Worm (Caenorhabditis elegans): ENCODE results near the gene Y76B12C.9.

The Y76B12C.9 gene

DNA sequence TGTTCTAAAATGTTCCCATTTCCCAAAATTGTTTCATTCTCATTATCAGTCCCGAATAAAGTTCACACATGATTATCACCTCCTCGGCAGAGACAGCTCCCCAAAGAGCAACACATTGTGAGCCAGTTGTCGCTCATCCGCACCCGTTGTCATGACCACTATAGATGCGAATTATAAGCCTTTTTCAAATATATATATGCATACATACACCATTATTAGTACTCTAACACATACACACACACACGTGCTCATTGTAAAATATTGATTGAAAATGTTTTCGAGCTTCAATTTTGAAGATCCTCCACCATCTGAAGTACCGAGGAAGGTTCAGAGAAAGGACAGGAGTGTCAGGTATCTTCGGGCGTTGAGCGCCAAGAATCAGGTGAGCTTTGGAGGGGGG, at the start of gene Y76B12C.9, which contains the start of gene cng-2:
Gene Y76B12C.9 (minus strand): TSS at position 101 of the 400 bp plus-strand sequence.
Gene cng-2 (plus strand): TSS at position 218 of the 400 bp plus-strand sequence.
- TF ChIP-seq fkh-8 (tag; optimal IDR thresholded peaks at IDR 0.05) (peak; percentile 5), rnt-1 (tag; optimal IDR thresholded peaks at IDR 0.05) (no peak)

DNA sequence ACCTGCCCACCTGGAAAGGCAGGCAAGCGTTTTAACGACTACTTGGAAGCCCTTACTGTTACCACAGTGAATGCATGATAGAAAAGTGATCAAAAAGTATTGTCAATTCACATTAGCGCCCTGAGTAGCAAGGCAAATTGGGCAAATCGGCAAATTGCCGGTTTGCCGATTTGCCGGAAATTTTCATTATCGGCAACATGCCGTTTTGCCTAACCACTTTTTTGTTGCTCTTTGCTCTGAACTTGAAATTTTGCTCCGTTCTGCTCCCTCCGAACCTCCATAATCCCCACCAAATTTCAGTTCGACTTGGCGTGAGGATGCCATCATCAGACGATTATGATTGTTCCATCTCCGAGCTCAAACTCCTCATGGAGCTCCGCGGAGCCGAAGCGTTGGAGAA, 46.9 kb upstream of the Y76B12C.9 start, which contains the start of gene mca-2:
Gene mca-2 (plus strand): TSS at position 301 of the 400 bp plus-strand sequence.
- no peak for TF ChIP-seq fkh-8 (tag; optimal IDR thresholded peaks at IDR 0.05)
- no peak for TF ChIP-seq unc-86 (tag; optimal IDR thresholded peaks at IDR 0.05)
- TF ChIP-seq elt-2 (tag; optimal IDR thresholded peaks at IDR 0.05): no peak
- TF ChIP-seq skn-1 (tag; optimal IDR thresholded peaks at IDR 0.05): no peak
- TF ChIP-seq hpl-2 (GFP tag; optimal IDR thresholded peaks at IDR 0.05): no peak
- no peak for TF ChIP-seq mef-2 (tag; optimal IDR thresholded peaks at IDR 0.05)
- TF ChIP-seq ceh-82 (tag; optimal IDR thresholded peaks at IDR 0.05): no peak
- TF ChIP-seq isw-1 (GFP tag; IDR thresholded peaks at IDR 0.05): no peak
- TF ChIP-seq jun-1 (tag; optimal IDR thresholded peaks at IDR 0.05): no peak
- no peak for TF ChIP-seq mdl-1 (tag; optimal IDR thresholded peaks at IDR 0.05)
- no peak for TF ChIP-seq unc-98 (GFP tag; IDR thresholded peaks at IDR 0.05)
- no peak for TF ChIP-seq ets-5 (GFP tag; IDR thresholded peaks at IDR 0.05)
- no peak for TF ChIP-seq snu-23 (GFP tag; optimal IDR thresholded peaks at IDR 0.05)
- no peak for TF ChIP-seq nhr-77 (tag; optimal IDR thresholded peaks at IDR 0.05)
- TF ChIP-seq sptf-1 (tag; optimal IDR thresholded peaks at IDR 0.05): no peak
- TF ChIP-seq ama-1 (optimal IDR thresholded peaks at IDR 0.05): no peak
- TF ChIP-seq ces-1 (GFP tag; optimal IDR thresholded peaks at IDR 0.05): no peak

DNA sequence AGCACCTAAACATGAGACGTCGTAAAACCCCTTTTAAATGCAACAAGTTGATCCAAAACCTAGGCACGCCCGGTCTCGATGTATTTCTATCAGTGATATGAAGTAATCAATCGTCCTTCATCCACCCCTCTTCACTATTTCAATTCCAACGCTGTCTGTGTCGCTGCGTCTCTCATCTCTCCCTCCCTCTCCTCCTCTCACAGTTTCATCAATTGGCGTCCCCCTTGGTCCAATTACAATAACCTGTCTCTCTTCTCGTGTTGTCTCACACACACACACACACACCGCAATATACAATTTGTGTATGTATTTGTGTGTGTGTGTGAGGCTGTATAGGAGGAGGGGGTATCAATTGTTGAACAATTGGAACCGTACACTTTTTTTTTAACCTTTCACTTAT, 46.3 kb upstream of the Y76B12C.9 start:
- TF ChIP-seq alr-1 (tag; optimal IDR thresholded peaks at IDR 0.05; ENCODE audit: borderline replicate concordance) (no peak), snu-23 (GFP tag; optimal IDR thresholded peaks at IDR 0.05) (peak; percentile 52), hlh-17 (GFP tag; optimal IDR thresholded peaks at IDR 0.05; ENCODE audit: borderline replicate concordance) (no peak), grh-1 (GFP tag; IDR thresholded peaks at IDR 0.05) (peak; percentile 33; the same call in 1 of the 2 replicates), fkh-10 (GFP tag; optimal IDR thresholded peaks at IDR 0.05) (no peak), vab-15 (tag; optimal IDR thresholded peaks at IDR 0.05) (peak; percentile 88), unc-130 (tag; optimal IDR thresholded peaks at IDR 0.05) (peak; percentile 1), lin-14 (GFP tag; optimal IDR thresholded peaks at IDR 0.05) (peak; percentile 75), snpc-4 (tag; optimal IDR thresholded peaks at IDR 0.05) (no peak), lsy-2 (tag; optimal IDR thresholded peaks at IDR 0.05) (peak in 1 of 2 experiments; percentile 40), nhr-20 (tag; optimal IDR thresholded peaks at IDR 0.05) (peak; percentile 52), lin-39 (tag; optimal IDR thresholded peaks at IDR 0.05) (no peak), efl-1 (optimal IDR thresholded peaks at IDR 0.05) (peak in 1 of 2 experiments; percentile 14), efl-1 (GFP tag; optimal IDR thresholded peaks at IDR 0.05 in 1 of 2) (no peak), dpl-1 (GFP tag; optimal IDR thresholded peaks at IDR 0.05) (no peak), elt-3 (tag; optimal IDR thresholded peaks at IDR 0.05) (peak in 5 of 6 experiments; percentile 13 to 73 (median 59)), mdl-1 (tag; optimal IDR thresholded peaks at IDR 0.05) (peak in 1 of 2 experiments; percentile 35), dsc-1 (tag; optimal IDR thresholded peaks at IDR 0.05) (no peak), lin-35 (GFP tag; optimal IDR thresholded peaks at IDR 0.05) (peak in 1 of 2 experiments; percentile 38), nhr-85 (tag) (peak; percentile 89), nhr-90 (tag; optimal IDR thresholded peaks at IDR 0.05; ENCODE audit: poor library complexity) (peak; percentile 30), nhr-71 (tag; optimal IDR thresholded peaks at IDR 0.05) (peak; percentile 38)

DNA sequence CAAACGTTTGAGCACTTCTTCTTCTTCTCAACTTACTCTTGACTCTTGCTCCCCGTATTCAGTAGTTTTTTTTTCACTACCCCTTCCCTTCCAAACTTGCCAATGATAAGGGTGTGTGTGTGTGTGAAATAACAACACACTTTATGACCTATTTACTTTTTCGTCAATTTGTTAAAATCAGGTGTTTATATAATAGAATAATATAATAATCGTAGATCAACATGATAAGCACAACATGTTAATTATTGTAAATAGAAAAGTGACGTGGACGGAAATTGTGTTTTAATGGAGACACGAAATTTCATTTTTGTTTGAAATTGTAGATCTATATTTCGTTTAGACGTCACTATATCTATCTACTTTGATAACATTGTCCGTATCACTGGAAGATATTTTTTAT, 43.5 kb upstream of the Y76B12C.9 start:
- no peak for TF ChIP-seq unc-86 (tag; optimal IDR thresholded peaks at IDR 0.05)
- no peak for TF ChIP-seq skn-1 (tag; optimal IDR thresholded peaks at IDR 0.05)
- no peak for TF ChIP-seq nhr-77 (tag; optimal IDR thresholded peaks at IDR 0.05)
- no peak for TF ChIP-seq pqm-1 (tag; optimal IDR thresholded peaks at IDR 0.05)
- TF ChIP-seq C16A3.4 (tag; optimal IDR thresholded peaks at IDR 0.05): no peak
- no peak for TF ChIP-seq tlp-1 (tag; optimal IDR thresholded peaks at IDR 0.05)
- no peak for TF ChIP-seq ceh-90 (tag; optimal IDR thresholded peaks at IDR 0.05)
- no peak for TF ChIP-seq nhr-12 (tag; optimal IDR thresholded peaks at IDR 0.05)

All from whole organism, L1 larva.